Fruit fly (Drosophila melanogaster) whole organism, larva: ENCODE results near the gene Prat2.

Source experiments
- noc ChIP-seq: fragments of 200-800 bp; sonication (Bioruptor generic); optimal IDR thresholded peaks from 3 replicates; lab custom pipeline; 2019; ENCODE audit warnings: missing biosample characterization, mild to moderate bottlenecking, missing genetic modification characterization, moderate library complexity

The Prat2 gene

DNA sequence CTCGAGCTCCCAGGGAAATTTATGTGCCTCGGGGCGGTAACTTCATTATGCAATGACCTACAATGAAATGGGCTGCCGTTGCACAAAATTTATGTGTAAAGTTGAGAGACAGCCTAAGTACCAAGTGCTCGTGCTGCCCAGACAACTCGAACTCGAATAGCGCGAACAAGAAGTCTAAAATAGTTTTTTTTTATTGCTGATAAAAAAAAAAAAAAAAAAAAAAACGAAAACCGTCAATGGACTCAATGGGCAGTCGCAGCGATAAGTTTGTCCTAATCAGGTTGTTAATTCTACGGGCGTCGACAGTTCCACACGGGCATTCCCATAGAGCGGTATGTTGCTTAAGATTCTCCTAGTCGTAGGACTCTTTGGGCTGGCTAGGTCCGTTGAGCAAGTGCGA lies 17.9 kb upstream of the Prat2 start, which contains the start of gene CG14820:
Gene CG14820 (plus strand): TSS at position 301 of the 400 bp plus-strand sequence.
- no peak for TF ChIP-seq noc (tag; lab: Kevin White, UChicago)

DNA sequence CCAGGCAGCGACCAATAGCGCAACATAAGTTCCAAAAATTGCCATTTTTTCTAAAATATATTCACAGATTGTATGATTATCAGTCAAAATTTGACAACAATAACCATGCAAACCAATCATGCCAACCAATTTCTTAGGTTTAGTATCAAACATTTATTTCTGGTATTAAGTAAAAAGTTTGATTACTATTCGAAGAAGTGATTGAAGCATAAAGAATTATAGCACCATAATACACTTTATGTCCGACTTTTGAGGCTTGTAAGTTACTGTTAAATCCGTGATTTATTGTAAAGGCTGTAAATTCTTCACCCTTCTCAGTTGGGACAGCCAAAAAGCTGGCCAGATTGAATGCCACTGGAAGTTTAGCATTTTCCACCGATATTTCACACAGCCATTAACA lies 17.2 kb upstream of the Prat2 start, which contains the start of gene CG45413:
Gene CG45413 (minus strand): TSS at position 101 of the 400 bp plus-strand sequence.
- no peak for TF ChIP-seq noc (tag; lab: Kevin White, UChicago)

DNA sequence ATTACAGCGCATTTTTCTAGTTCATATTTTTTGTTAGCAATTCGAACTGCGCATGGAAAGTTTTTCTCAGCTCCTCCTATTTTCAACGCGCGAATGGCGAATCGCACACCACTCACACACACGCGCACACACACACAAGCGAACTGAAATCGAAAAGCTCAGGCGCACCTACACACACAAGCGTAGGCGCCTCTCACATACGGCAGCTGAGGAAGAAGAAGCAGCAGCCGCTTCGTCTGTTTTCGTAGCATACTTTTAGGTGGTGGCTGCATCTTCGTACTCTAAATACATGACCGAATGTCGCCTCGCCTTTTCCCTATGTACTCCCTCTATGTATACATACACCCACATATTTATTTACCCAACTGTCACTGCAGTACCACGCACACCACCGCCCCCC lies 11.2 kb upstream of the Prat2 start:
- no peak for TF ChIP-seq noc (tag; lab: Kevin White, UChicago)

DNA sequence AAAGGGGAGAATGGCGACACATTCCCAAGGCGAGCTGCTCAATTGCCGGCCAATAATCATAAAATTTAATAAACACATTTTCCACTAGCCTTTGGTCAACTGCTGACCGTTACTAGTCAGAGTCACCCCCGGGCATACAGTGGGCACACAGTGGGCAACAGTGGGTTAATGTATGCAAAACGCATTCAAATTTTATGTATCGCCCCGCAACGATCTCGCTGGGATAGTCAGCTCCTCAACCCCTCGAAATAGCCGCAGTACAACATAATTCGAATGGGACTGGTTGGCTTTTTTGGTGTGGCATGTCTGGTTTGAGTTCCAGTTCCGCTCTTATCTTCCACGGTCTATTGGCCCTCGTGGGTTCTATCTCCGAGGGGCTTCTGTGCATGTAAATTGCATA lies 4.5 kb upstream of the Prat2 start:
- no peak for TF ChIP-seq noc (tag; lab: Kevin White, UChicago)

DNA sequence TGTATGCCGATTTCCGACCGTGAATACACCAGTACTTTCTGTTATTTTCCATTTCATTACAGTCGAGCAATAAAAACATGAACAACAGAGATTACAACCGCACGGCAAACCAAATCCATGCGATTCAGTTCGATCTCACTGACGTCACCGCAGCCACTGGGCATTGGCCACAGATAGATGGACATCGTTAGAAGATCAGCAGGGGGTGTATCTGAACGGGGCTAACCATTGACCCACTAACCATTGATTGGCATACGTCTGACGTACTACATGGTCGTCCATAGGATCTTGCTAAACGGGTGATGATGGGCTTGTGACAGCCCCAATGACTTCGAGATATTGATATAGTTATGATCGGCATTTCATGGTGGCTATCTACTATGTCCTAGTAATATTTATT lies 853 bp downstream of the Prat2 start:
- TF ChIP-seq noc (tag; lab: Kevin White, UChicago), result no peak

DNA sequence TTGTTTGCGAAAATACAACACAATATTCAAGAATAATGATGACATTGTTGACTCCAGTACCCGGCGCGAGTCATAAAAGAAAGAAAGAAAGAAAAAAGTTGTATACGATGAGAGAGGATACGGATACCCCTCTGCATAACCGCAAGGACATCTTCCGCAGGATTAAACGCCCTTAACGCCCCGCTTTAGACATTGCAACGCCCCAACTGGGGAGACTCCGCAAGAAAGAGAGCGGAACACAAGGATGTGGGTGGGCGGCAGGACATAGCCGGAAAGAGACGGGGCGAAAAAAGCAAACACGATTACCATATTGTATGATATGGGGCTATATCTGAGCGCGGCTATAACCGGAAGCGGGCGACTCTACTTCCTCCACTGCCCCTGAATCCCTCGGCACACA lies 3.5 kb downstream of the Prat2 start:
- no peak for TF ChIP-seq noc (tag; lab: Kevin White, UChicago)

DNA sequence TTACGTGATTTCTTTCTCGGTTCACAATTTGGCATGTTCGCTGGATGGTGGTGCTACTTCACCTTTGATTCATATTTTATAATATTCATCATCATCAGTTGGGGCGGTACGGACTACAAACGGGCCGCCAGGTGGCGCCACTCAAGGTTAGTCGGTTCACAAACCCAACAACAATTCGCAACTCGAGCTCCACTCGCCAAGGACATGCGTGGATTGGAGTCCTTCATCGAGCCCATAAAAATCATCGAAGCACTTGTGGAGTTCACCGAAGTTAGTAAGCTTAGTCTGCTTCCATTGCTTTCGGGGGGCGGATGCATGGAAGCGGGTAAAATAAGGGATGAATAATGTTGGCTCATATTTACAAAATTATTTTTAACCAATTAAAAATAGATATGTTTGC lies 7.9 kb downstream of the Prat2 start:
- no peak for TF ChIP-seq noc (tag; lab: Kevin White, UChicago)

DNA sequence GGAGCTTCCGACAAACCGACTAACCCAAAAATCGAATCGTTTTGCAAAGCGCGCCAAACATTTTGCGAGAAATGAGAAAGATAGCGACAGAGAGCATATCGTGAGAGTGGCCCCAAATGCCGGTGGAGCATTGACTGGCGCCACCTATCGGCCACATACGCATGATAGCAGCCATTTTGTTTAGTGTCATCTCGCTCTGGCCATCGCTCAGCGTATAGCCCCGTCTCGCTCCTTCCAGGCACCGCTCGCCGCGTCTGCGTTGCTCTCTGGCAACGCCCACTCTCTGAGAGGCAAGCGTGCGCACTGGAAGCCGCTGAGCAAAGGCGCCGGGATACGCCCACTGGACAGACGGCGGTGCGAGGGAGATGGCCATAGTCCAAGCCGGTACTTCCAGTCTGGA lies 10.7 kb downstream of the Prat2 start:
- no peak for TF ChIP-seq noc (tag; lab: Kevin White, UChicago)

DNA sequence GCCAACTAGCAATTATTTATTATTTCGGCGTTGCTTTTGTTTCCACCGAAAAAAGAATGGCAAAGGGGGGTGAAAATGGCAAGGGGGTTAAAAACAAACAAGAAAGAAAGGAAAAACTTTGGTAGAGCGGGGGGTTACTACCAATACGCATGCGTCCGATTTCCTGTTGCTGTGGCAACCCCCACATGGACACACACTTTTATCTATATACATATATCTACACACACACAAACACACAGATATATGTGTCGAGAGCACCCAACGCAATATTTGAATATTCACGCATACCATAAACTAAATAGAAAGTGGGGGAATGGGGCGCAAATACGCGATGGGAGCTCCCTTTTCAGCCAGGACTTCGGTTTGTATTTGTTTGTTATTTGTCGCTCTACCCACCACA lies 15.4 kb downstream of the Prat2 start:
- no peak for TF ChIP-seq noc (tag; lab: Kevin White, UChicago)

DNA sequence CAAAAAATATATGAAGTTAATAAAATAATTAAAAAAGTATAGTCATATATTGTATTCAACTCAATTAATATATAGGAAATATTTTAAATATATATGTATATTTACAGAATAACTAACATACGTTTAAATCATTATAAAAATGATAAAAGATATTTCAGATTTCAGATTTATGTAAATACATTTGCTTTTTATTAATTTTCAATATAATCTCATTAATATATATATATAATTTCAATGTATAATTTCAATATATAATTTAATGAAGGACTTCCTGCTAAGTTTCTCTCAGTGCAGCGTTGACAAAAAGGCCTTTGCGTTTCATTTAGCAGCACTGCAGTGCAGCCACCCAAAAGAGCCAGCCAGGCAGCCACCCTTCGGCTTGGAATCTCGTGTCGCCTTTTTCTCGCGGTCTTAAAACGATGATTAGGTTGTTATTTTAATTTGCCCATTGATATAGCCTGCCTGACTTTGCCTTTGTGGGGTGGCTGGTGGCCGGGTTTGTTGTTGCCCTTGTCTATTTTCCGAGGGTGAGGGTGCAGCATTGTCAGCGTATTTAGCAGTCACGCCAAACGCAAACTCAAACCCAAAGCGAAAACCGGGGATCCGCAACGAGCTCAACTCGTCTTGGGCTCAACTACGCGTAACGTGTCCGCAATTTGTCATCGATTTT lies 28.9 kb downstream of the Prat2 start:
- no peak for TF ChIP-seq noc (tag; lab: Kevin White, UChicago)

DNA sequence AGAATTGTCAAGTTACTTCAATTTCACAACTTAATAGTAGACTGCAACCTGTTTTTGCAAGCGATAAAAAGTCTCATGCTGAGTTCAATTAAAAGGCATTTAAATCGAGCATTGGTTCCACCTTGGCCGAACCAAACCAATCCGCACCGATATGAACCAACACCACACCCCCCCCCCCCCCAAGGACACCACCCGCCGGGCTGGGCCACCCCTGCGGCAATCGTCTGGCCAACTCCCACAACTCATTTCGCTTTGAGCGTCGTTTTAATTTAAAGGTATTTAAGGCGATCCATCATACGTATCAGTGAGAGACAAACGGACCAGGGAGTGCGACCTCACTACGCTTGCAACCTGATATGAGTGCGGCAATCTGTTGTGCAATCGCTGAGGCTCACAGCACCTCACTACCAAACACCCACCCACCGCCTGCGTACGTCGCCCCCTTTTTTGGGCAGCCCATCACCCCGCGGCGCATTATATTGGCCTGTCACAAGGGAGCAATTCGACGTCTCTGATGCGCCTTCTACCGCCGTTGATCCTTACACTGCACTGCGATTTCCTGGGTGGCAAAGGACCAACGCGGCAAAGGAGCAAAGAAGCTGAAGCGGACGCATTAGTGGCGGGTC lies 29.7 kb downstream of the Prat2 start:
- TF ChIP-seq noc (tag; lab: Kevin White, UChicago), result no peak

DNA sequence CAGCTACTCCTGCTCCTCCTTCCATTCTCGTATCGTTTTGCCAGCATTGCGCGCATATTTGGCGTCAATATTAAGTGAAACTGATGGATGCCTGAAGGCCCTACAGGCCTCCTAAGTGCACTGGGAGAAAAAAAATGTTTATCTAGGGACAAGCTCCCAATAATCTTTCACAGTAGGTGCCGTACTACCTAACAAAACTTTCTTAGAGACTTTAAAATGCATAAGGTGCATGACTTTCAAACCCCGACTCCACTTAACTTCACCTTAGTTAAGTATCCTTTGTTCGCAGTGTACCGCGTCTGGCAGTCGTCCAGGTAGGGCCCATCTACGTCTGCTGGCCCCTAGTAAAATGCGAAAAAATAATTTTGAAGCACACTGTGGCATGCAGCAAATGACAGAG lies 43.4 kb downstream of the Prat2 start:
- TF ChIP-seq noc (tag; lab: Kevin White, UChicago), result no peak

DNA sequence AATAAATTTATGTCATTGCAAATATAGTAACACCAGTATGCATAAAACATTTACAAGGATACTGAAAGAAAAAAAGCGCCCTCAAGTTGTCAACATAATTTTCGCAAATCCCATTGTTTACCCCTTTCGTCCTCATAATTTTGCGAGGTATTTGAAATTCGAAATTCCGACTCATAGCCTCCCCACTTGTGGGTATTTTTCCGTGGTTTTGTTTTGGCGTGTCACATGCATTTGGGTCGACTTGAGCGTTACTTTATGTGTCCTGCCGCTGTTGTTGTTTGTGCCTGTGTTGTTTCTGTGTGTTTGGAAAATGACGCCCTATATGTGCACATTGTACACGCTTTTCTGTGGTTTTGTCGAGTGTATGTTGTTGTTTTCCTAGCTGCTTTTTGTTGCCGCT lies 50.5 kb downstream of the Prat2 start:
- no peak for TF ChIP-seq noc (tag; lab: Kevin White, UChicago)
